Worm (Caenorhabditis elegans): ENCODE measurements around the gene F55H2.8.
A peak's percentile ranks its signal among the peaks of the same experiment; 100 is the strongest.

F55H2.8 gene

DNA sequence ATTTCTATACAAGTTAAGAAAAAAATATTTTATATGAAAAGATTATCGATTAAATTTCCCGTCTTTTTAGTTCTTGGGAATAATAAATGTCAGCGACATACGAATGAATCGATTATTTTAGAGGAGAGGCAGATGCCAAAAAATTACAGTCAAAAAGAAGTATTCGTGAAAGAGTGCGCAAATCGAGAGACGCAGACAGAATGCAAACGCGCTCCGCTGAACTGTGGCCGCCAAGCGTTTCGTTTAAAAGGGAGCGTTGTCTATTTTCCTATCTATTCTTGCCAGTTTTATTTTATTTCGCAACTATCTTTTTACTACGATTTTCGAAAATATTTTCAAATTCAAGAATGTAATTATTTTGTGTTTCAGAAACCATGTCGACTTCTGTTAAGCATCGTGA lies 46.6 kb upstream of the F55H2.8 start, which contains the start of gene baf-1 (continued):
- TF ChIP-seq nhr-77 (tag; optimal IDR thresholded peaks at IDR 0.05) (no peak), pqm-1 (tag; optimal IDR thresholded peaks at IDR 0.05) (peak; percentile 16), daf-12 (tag; optimal IDR thresholded peaks at IDR 0.05) (no peak), elt-1 (tag; optimal IDR thresholded peaks at IDR 0.05) (no peak), R02D3.7 (tag; optimal IDR thresholded peaks at IDR 0.05) (peak; percentile 23), nhr-25 (tag; optimal IDR thresholded peaks at IDR 0.05) (peak; percentile 74), aly-2 (tag; optimal IDR thresholded peaks at IDR 0.05) (no peak)

DNA sequence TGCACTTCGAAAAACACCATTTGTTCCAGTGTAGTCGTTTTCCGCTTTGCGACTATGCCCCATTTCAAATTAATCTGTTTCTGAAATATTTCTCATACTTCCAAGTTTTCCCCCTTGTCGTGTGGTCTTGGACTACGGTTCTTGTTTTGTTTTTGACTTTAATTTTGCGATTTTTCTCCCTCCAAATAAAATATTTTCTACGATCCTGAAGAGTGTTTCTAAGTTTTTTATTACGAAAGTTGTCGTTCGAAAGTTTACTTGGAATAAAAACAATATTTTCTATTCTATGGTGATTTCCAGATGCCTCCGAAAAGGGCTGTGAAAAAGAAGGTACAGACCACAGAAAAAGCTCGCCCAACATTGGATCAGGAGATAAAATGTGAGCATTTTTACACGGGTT lies 45.8 kb upstream of the F55H2.8 start, which contains the start of gene tag-342:
tag-342 (plus strand) TSS at position 301 of the 400 bp plus-strand sequence.
- no peak for TF ChIP-seq mdl-1 (tag; optimal IDR thresholded peaks at IDR 0.05)
- no peak for TF ChIP-seq sea-2 (GFP tag; optimal IDR thresholded peaks at IDR 0.05)
- TF ChIP-seq nhr-76 (tag; optimal IDR thresholded peaks at IDR 0.05) = no peak
- TF ChIP-seq pqm-1 (tag; optimal IDR thresholded peaks at IDR 0.05) = no peak
- no peak for TF ChIP-seq zag-1 (tag; optimal IDR thresholded peaks at IDR 0.05)
- no peak for TF ChIP-seq nhr-25 (tag; optimal IDR thresholded peaks at IDR 0.05)
- no peak for TF ChIP-seq fos-1 (tag; optimal IDR thresholded peaks at IDR 0.05)
- no peak for TF ChIP-seq nhr-28 (tag; optimal IDR thresholded peaks at IDR 0.05)
- no peak for TF ChIP-seq jun-1 (tag; optimal IDR thresholded peaks at IDR 0.05)
- TF ChIP-seq ceh-28 (tag; optimal IDR thresholded peaks at IDR 0.05) = no peak
- TF ChIP-seq mml-1 (tag; optimal IDR thresholded peaks at IDR 0.05) = no peak
- no peak for TF ChIP-seq fkh-2 (tag; optimal IDR thresholded peaks at IDR 0.05)
- no peak for TF ChIP-seq lin-15B (tag; optimal IDR thresholded peaks at IDR 0.05)
- no peak for TF ChIP-seq nhr-43 (tag; optimal IDR thresholded peaks at IDR 0.05; ENCODE audit: poor library complexity, severe bottlenecking)
- TF ChIP-seq ceh-16 (tag; optimal IDR thresholded peaks at IDR 0.05) = no peak
- no peak for TF ChIP-seq egl-27 (tag; optimal IDR thresholded peaks at IDR 0.05)
- TF ChIP-seq snpc-4 (tag; optimal IDR thresholded peaks at IDR 0.05) = no peak
- no peak for TF ChIP-seq nhr-23 (tag; optimal IDR thresholded peaks at IDR 0.05)
- no peak for TF ChIP-seq lsy-12 (tag; optimal IDR thresholded peaks at IDR 0.05)
- no peak for TF ChIP-seq elt-1 (tag; optimal IDR thresholded peaks at IDR 0.05)

DNA sequence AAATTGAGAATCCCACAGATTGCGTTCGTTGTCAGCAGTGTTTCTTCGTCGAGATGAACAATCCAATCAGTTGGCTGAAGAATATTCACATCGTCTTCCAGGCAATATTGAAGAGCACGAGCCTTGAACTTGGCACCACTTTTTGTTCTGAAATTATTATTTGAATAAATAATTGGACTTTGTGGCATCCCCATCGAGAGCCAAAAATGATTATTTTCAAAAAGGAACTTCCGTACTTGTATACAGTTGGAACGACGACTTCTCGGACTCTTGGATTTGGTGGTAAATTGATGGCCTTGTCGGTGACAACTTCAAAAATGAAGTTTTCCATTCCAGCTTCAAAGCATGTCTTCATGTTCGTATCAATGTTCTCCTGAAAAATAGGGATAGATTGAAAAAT lies 41.7 kb upstream of the F55H2.8 start:
- no peak for TF ChIP-seq ZK546.5 (tag; optimal IDR thresholded peaks at IDR 0.05)
- no peak for TF ChIP-seq nhr-237 (tag; optimal IDR thresholded peaks at IDR 0.05)
- TF ChIP-seq nhr-76 (tag; optimal IDR thresholded peaks at IDR 0.05) = no peak
- no peak for TF ChIP-seq sea-2 (GFP tag; optimal IDR thresholded peaks at IDR 0.05)
- no peak for TF ChIP-seq ztf-4 (tag; optimal IDR thresholded peaks at IDR 0.05)
- TF ChIP-seq ceh-82 (tag; optimal IDR thresholded peaks at IDR 0.05) = no peak
- TF ChIP-seq egl-5 (tag; optimal IDR thresholded peaks at IDR 0.05) = no peak
- no peak for TF ChIP-seq zag-1 (tag; optimal IDR thresholded peaks at IDR 0.05)
- TF ChIP-seq pqm-1 (tag; optimal IDR thresholded peaks at IDR 0.05) = no peak
- TF ChIP-seq mdl-1 (tag; optimal IDR thresholded peaks at IDR 0.05) = no peak
- no peak for TF ChIP-seq lsy-12 (tag; optimal IDR thresholded peaks at IDR 0.05)
- TF ChIP-seq nhr-25 (tag; optimal IDR thresholded peaks at IDR 0.05) = no peak
- no peak for TF ChIP-seq jun-1 (tag; optimal IDR thresholded peaks at IDR 0.05)
- no peak for TF ChIP-seq skn-1 (tag; optimal IDR thresholded peaks at IDR 0.05)
- TF ChIP-seq elt-1 (tag; optimal IDR thresholded peaks at IDR 0.05) = no peak
- no peak for TF ChIP-seq lin-39 (tag; optimal IDR thresholded peaks at IDR 0.05)

DNA sequence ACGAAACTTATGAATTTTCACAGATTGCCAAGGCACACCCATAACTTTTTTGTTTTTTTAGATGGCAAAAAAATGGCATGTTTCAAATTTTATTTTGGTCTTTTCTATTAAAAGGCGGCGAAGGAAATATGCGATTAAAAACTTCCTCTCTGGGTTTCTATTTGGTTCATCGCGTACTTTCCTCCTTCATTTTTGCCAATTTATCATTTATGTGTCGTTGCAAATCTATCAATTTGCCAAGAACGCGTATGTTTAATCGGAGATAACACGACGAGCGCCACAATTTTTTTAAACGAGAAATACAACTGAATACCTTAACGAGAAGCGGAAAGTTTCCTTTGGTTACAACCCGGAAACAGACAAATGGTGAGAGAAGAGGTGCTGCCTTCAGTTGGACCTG lies 41.2 kb upstream of the F55H2.8 start:
- TF ChIP-seq elt-2 (tag; optimal IDR thresholded peaks at IDR 0.05) = peak; percentile 44
- TF ChIP-seq nhr-43 (tag; optimal IDR thresholded peaks at IDR 0.05; ENCODE audit: poor library complexity, severe bottlenecking) = no peak

DNA sequence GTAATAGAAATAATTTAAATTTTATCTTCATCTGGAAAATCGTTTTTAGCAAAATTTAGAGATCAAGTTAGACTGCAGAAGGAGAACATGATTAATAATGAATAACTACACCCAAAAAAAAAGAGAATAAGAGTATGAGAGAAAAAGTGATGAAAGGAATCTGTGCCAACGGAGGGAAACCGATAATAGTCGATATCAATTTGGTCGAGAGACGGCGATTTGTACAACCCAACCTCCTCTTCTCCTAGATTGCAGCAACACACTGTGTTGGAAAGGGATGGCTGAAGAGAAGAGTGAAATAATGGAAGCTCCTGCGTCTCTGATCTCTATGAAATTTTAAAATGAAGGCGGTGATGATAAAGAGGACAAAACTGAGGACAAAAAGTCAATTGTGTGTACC lies 39.2 kb upstream of the F55H2.8 start:
- TF ChIP-seq nhr-12 (tag; optimal IDR thresholded peaks at IDR 0.05) (no peak), pqm-1 (tag; optimal IDR thresholded peaks at IDR 0.05) (peak; percentile 20), elt-2 (tag; optimal IDR thresholded peaks at IDR 0.05) (peak; percentile 77), jun-1 (tag; optimal IDR thresholded peaks at IDR 0.05) (peak; percentile 85)

DNA sequence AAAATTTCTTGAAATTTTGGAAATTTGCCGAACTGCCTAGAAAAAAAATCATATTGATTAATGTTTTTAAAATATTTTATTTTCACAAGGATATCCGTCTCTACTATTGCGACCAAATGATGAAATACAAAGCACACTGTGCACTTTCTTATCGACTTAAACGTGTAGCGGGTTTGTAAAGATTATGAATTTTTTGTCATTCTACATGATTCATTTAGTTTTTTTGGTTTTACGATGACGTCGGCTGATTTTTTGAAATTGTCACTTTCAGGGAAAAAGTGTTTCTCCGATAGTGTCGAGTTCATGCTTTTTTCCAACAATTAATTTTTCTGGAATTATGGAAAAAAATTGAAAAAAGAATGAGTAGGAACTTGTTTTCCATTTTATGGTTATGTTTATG lies 37.1 kb upstream of the F55H2.8 start:
- TF ChIP-seq nfya-1 (tag; optimal IDR thresholded peaks at IDR 0.05; ENCODE audit: insufficient read depth) (no peak), pqm-1 (tag; optimal IDR thresholded peaks at IDR 0.05) (peak; percentile 17), elt-2 (tag; optimal IDR thresholded peaks at IDR 0.05) (peak; percentile 18)

All from whole organism, L3 larva.